Worm (Caenorhabditis elegans): Measurements from ENCODE around the gene ceh-74.
A peak's percentile ranks its signal among the peaks of the same experiment; 100 is the strongest.

The ceh-74 gene

ce11 chrV:14194514-14194913, 16.6 kb downstream of the ceh-74 start:
- TF ChIP-seq ama-1 (optimal IDR thresholded peaks at IDR 0.05): peak; percentile 4
- no peak for TF ChIP-seq ama-1 (GFP tag; optimal IDR thresholded peaks at IDR 0.05)
- TF ChIP-seq tlf-1 (GFP tag; optimal IDR thresholded peaks at IDR 0.05): no peak
- TF ChIP-seq chd-7 (tag; optimal IDR thresholded peaks at IDR 0.05): no peak
- no peak for TF ChIP-seq attf-5 (GFP tag; optimal IDR thresholded peaks at IDR 0.05)
- TF ChIP-seq dox-1 (GFP tag; IDR thresholded peaks at IDR 0.05): 0 out of 2 replicates have a peak, but pooled peaks have one; percentile 20
- TF ChIP-seq lin-26 (GFP tag; IDR thresholded peaks at IDR 0.05): no peak
- TF ChIP-seq athp-1 (tag; optimal IDR thresholded peaks at IDR 0.05): no peak
- TF ChIP-seq B0336.3 (GFP tag; IDR thresholded peaks at IDR 0.05): peak; percentile 23; the same call in 1 of the 2 replicates
- TF ChIP-seq sea-2 (GFP tag; IDR thresholded peaks at IDR 0.05): no peak
- no peak for TF ChIP-seq madf-6 (GFP tag; IDR thresholded peaks at IDR 0.05)
- peak; percentile 57 for TF ChIP-seq zfh-2 (GFP tag; conservative IDR thresholded peaks at IDR 0.05)

- TF ChIP-seq gei-17 (GFP tag; optimal IDR thresholded peaks at IDR 0.05): no peak
- no peak for TF ChIP-seq K12H6.12 (tag; optimal IDR thresholded peaks at IDR 0.05)
- no peak for TF ChIP-seq somi-1 (GFP tag; optimal IDR thresholded peaks at IDR 0.05)
- TF ChIP-seq aptf-2 (GFP tag; conservative IDR thresholded peaks at IDR 0.05): no peak
- TF ChIP-seq sea-2 (GFP tag; IDR thresholded peaks at IDR 0.05): no peak
- TF ChIP-seq lin-26 (GFP tag; IDR thresholded peaks at IDR 0.05): peak; percentile 9; the same call in 1 of the 2 replicates
- TF ChIP-seq zfh-2 (GFP tag; conservative IDR thresholded peaks at IDR 0.05): no peak
- TF ChIP-seq snpc-3.4 (tag; optimal IDR thresholded peaks at IDR 0.05): no peak
- no peak for TF ChIP-seq nhr-27 (tag; optimal IDR thresholded peaks at IDR 0.05)
- TF ChIP-seq efl-1 (GFP tag; optimal IDR thresholded peaks at IDR 0.05): no peak
- no peak for TF ChIP-seq ceh-79 (tag; optimal IDR thresholded peaks at IDR 0.05)
- TF ChIP-seq him-1 (tag; optimal IDR thresholded peaks at IDR 0.05): no peak
- TF ChIP-seq mes-4 (tag; optimal IDR thresholded peaks at IDR 0.05): no peak
- TF ChIP-seq snpc-1.1 (tag; optimal IDR thresholded peaks at IDR 0.05; ENCODE audit: insufficient read depth): no peak
- TF ChIP-seq T26A5.8 (tag; optimal IDR thresholded peaks at IDR 0.05): no peak
- TF ChIP-seq hmg-1.2 (GFP tag; IDR thresholded peaks at IDR 0.05): 0 out of 2 replicates have a peak, but pooled peaks have one; percentile 9
- no peak for TF ChIP-seq nhr-179 (tag; optimal IDR thresholded peaks at IDR 0.05)
- peak; percentile 50 for TF ChIP-seq ZK185.1 (tag; optimal IDR thresholded peaks at IDR 0.05; ENCODE audit: poor library complexity, severe bottlenecking)
- TF ChIP-seq tlf-1 (GFP tag; optimal IDR thresholded peaks at IDR 0.05): no peak
- TF ChIP-seq ztf-3 (GFP tag; optimal IDR thresholded peaks at IDR 0.05): no peak
- TF ChIP-seq ceh-91 (GFP tag; IDR thresholded peaks at IDR 0.05): no peak
- no peak for TF ChIP-seq ceh-58 (GFP tag; IDR thresholded peaks at IDR 0.05)
- peak; percentile 39; the same call in 1 of the 2 replicates for TF ChIP-seq Y56A3A.18 (GFP tag; IDR thresholded peaks at IDR 0.05)
- TF ChIP-seq nhr-90 (tag; optimal IDR thresholded peaks at IDR 0.05): no peak
- TF ChIP-seq aptf-3 (GFP tag; IDR thresholded peaks at IDR 0.05): no peak
- no peak for TF ChIP-seq ztf-26 (tag; optimal IDR thresholded peaks at IDR 0.05)
- no peak for TF ChIP-seq Y95B8A.8 (GFP tag; IDR thresholded peaks at IDR 0.05)
- TF ChIP-seq cebp-1 (GFP tag; IDR thresholded peaks at IDR 0.05): no peak
- peak; percentile 49 for TF ChIP-seq cebp-1 (tag; optimal IDR thresholded peaks at IDR 0.05)
- no peak for TF ChIP-seq attf-6 (GFP tag; IDR thresholded peaks at IDR 0.05)
- no peak for TF ChIP-seq lsy-27 (tag; optimal IDR thresholded peaks at IDR 0.05; ENCODE audit: borderline replicate concordance, insufficient read depth)
- TF ChIP-seq ceh-27 (GFP tag; optimal IDR thresholded peaks at IDR 0.05): no peak
- no peak for TF ChIP-seq lsl-1 (GFP tag; optimal IDR thresholded peaks at IDR 0.05)
- no peak for TF ChIP-seq nfya-1 (tag; optimal IDR thresholded peaks at IDR 0.05; ENCODE audit: borderline replicate concordance, insufficient read depth)
- TF ChIP-seq C06A6.2 (GFP tag; conservative IDR thresholded peaks at IDR 0.05): peak; percentile 31; the same call in 1 of the 2 replicates
- no peak for TF ChIP-seq ztf-22 (GFP tag; optimal IDR thresholded peaks at IDR 0.05)
- TF ChIP-seq egrh-3 (GFP tag; IDR thresholded peaks at IDR 0.05): no peak
- no peak for TF ChIP-seq F23B12.7 (tag; optimal IDR thresholded peaks at IDR 0.05; ENCODE audit: insufficient read depth)
- no peak for TF ChIP-seq attf-3 (GFP tag; conservative IDR thresholded peaks at IDR 0.05)
- TF ChIP-seq Y67H2A.10 (GFP tag; conservative IDR thresholded peaks at IDR 0.05): no peak
Observed at ce11 chrV:14197651-14198050, 19.8 kb downstream of the ceh-74 start.
